Fruit fly (Drosophila melanogaster) whole organism, embryonic: Measurements from ENCODE around the gene Dh44.
A peak's percentile ranks its signal among the peaks of the same experiment; 100 is the strongest.

Source experiments
- Abd-B ChIP-seq: fragments of 200-800 bp; sonication (Bioruptor generic); optimal IDR thresholded peaks from 2 replicates; lab custom pipeline; 2018; ENCODE audit warnings: missing biosample characterization, mild to moderate bottlenecking, missing genetic modification characterization, moderate library complexity
- C15 ChIP-seq: fragments of 200-800 bp; sonication (Bioruptor generic); IDR thresholded peaks from 3 replicates; pipeline ENCODE4 v1.3.6; 2022; ENCODE audit warnings: missing biosample characterization, missing genetic modification characterization
- CG10462 ChIP-seq: fragments of 200-800 bp; sonication (Bioruptor generic); optimal IDR thresholded peaks from 2 replicates; lab custom pipeline; 2016; ENCODE audit warnings: missing biosample characterization, missing genetic modification characterization
- CG11093 ChIP-seq: fragments of 200-800 bp; sonication (Bioruptor generic); IDR thresholded peaks from 3 replicates; pipeline ENCODE4 v1.3.6; 2022; ENCODE audit warnings: missing biosample characterization, missing genetic modification characterization
- CG11398 ChIP-seq: fragments of 200-800 bp; sonication (Bioruptor generic); optimal IDR thresholded peaks from 2 replicates; lab custom pipeline; 2016; ENCODE audit warnings: missing biosample characterization, missing genetic modification characterization
- CG11504 ChIP-seq: fragments of 200-800 bp; sonication (Bioruptor generic); optimal IDR thresholded peaks from 3 replicates; lab custom pipeline; 2019; ENCODE audit warnings: missing biosample characterization, mild to moderate bottlenecking, missing genetic modification characterization, moderate library complexity
- CG11696 ChIP-seq: fragments of 200-800 bp; sonication (Bioruptor generic); IDR thresholded peaks from 2 replicates; pipeline ENCODE4 v1.3.6; 2022; ENCODE audit warnings: missing biosample characterization, missing genetic modification characterization
- CG12219 ChIP-seq: fragments of 200-800 bp; sonication (Bioruptor generic); optimal IDR thresholded peaks from 3 replicates; lab custom pipeline; 2018; ENCODE audit warnings: missing biosample characterization, mild to moderate bottlenecking, missing genetic modification characterization
- CG12942 ChIP-seq: fragments of 200-800 bp; sonication (Bioruptor generic); optimal IDR thresholded peaks from 3 replicates; lab custom pipeline; 2016; ENCODE audit warnings: missing biosample characterization, missing genetic modification characterization
- CG13287 ChIP-seq: fragments of 200-800 bp; sonication (Bioruptor generic); IDR thresholded peaks from 2 replicates; pipeline ENCODE4 v1.3.6; 2022; ENCODE audit warnings: missing biosample characterization, missing genetic modification characterization; ENCODE audit not compliant: partially characterized antibody
- CG13296 ChIP-seq: fragments of 200-800 bp; sonication (Bioruptor generic); optimal IDR thresholded peaks from 3 replicates; lab custom pipeline; 2018; ENCODE audit warnings: missing biosample characterization, mild to moderate bottlenecking, missing genetic modification characterization
- CG14014 ChIP-seq: fragments of 200-800 bp; sonication (Bioruptor generic); IDR thresholded peaks from 2 replicates; pipeline ENCODE4 v1.3.6; 2022; ENCODE audit warnings: missing biosample characterization, missing genetic modification characterization
- CG1529 ChIP-seq: fragments of 200-800 bp; sonication (Bioruptor generic); optimal IDR thresholded peaks from 3 replicates; lab custom pipeline; 2018; ENCODE audit warnings: missing biosample characterization, missing genetic modification characterization
- CG16779 ChIP-seq: fragments of 200-800 bp; sonication (Bioruptor generic); IDR thresholded peaks from 2 replicates; pipeline ENCODE4 v1.3.6; 2022; ENCODE audit warnings: missing biosample characterization, missing genetic modification characterization
- CG16863 ChIP-seq: fragments of 200-800 bp; sonication (Bioruptor generic); optimal IDR thresholded peaks from 3 replicates; lab custom pipeline; 2016; ENCODE audit warnings: missing biosample characterization, missing genetic modification characterization
- CG17612 ChIP-seq: fragments of 200-800 bp; sonication (Bioruptor generic); IDR thresholded peaks from 2 replicates; pipeline ENCODE4 v1.3.6; 2022; ENCODE audit warnings: missing biosample characterization, missing genetic modification characterization
- CG18619 ChIP-seq: fragments of 200-800 bp; sonication (Bioruptor generic); optimal IDR thresholded peaks from 3 replicates; lab custom pipeline; 2017; ENCODE audit warnings: missing biosample characterization, mild to moderate bottlenecking, missing genetic modification characterization
- CG2712 ChIP-seq: fragments of 200-800 bp; optimal IDR thresholded peaks from 3 replicates; lab custom pipeline; 2019; ENCODE audit warnings: missing biosample characterization, mild to moderate bottlenecking, missing genetic modification characterization, moderate library complexity
- CG3065 ChIP-seq: fragments of 200-800 bp; sonication (Bioruptor generic); optimal IDR thresholded peaks from 2 replicates; lab custom pipeline; 2016; ENCODE audit warnings: missing biosample characterization, missing genetic modification characterization
- CG33213 ChIP-seq: fragments of 200-800 bp; sonication (Bioruptor generic); optimal IDR thresholded peaks from 3 replicates; lab custom pipeline; 2016; ENCODE audit warnings: missing biosample characterization, missing genetic modification characterization
- CG42726 ChIP-seq: fragments of 200-800 bp; sonication (Bioruptor generic); IDR thresholded peaks from 2 replicates; pipeline ENCODE4 v1.3.6; 2022; ENCODE audit warnings: missing biosample characterization, missing genetic modification characterization; ENCODE audit not compliant: partially characterized antibody
- CG6854 ChIP-seq: fragments of 200-800 bp; sonication (Bioruptor generic); optimal IDR thresholded peaks from 3 replicates; lab custom pipeline; 2017; ENCODE audit warnings: missing biosample characterization, mild to moderate bottlenecking, missing genetic modification characterization
- CG7963 ChIP-seq: fragments of 200-800 bp; sonication (Bioruptor generic); IDR thresholded peaks from 3 replicates; pipeline ENCODE4 v1.3.6; 2022; ENCODE audit warnings: missing biosample characterization, missing genetic modification characterization; ENCODE audit not compliant: partially characterized antibody
- CG8388 ChIP-seq: fragments of 200-800 bp; sonication (Bioruptor generic); optimal IDR thresholded peaks from 2 replicates; lab custom pipeline; 2019; ENCODE audit warnings: missing biosample characterization, mild to moderate bottlenecking, missing genetic modification characterization, moderate library complexity
- CrebB ChIP-seq: fragments of 200-800 bp; sonication (Bioruptor generic); optimal IDR thresholded peaks from 3 replicates; lab custom pipeline; 2018; ENCODE audit warnings: missing biosample characterization, mild to moderate bottlenecking, missing genetic modification characterization
- Dad ChIP-seq: fragments of 200-800 bp; sonication (Bioruptor generic); optimal IDR thresholded peaks from 3 replicates; lab custom pipeline; 2016; ENCODE audit warnings: missing biosample characterization, missing genetic modification characterization
- Dbx ChIP-seq: fragments of 200-800 bp; sonication (Bioruptor generic); IDR thresholded peaks from 3 replicates; pipeline ENCODE4 v1.3.6; 2022; ENCODE audit warnings: missing biosample characterization, missing genetic modification characterization
- Dek ChIP-seq: fragments of 200-800 bp; sonication (Bioruptor generic); optimal IDR thresholded peaks from 3 replicates; lab custom pipeline; 2019; ENCODE audit warnings: missing biosample characterization, mild to moderate bottlenecking, missing genetic modification characterization, moderate library complexity
- Med ChIP-seq: fragments of 200-800 bp; sonication (Bioruptor generic); peaks from one replicate; lab custom pipeline; 2016; ENCODE audit warnings: missing biosample characterization, missing genetic modification characterization, mild to moderate bottlenecking, inconsistent platforms, moderate library complexity
- Mes4 ChIP-seq: fragments of 200-800 bp; sonication (Bioruptor generic); optimal IDR thresholded peaks from 2 replicates; lab custom pipeline; 2016; ENCODE audit warnings: missing biosample characterization, missing genetic modification characterization
- Myb ChIP-seq: fragments of 200-800 bp; sonication (Bioruptor generic); optimal IDR thresholded peaks from 2 replicates; lab custom pipeline; 2016; ENCODE audit warnings: missing biosample characterization, missing genetic modification characterization
- Neu2 ChIP-seq: fragments of 200-800 bp; sonication (Bioruptor generic); optimal IDR thresholded peaks from 3 replicates; lab custom pipeline; 2016; ENCODE audit warnings: missing biosample characterization, missing genetic modification characterization, borderline replicate concordance
- Side ChIP-seq: fragments of 200-800 bp; sonication (Bioruptor generic); optimal IDR thresholded peaks from 2 replicates; lab custom pipeline; 2016; ENCODE audit warnings: missing biosample characterization, missing genetic modification characterization
- ap ChIP-seq: fragments of 200-800 bp; sonication (Bioruptor generic); IDR thresholded peaks from 2 replicates; pipeline ENCODE4 v1.3.6; 2022; ENCODE audit warnings: missing biosample characterization, missing genetic modification characterization
- cad ChIP-seq: fragments of >200 bp; optimal IDR thresholded peaks from 2 replicates; lab custom pipeline; 2017; ENCODE audit warnings: missing biosample characterization, missing genetic modification characterization
- crc ChIP-seq: fragments of 200-800 bp; sonication (Bioruptor generic); optimal IDR thresholded peaks from 2 replicates; lab custom pipeline; 2016; ENCODE audit warnings: missing biosample characterization, missing genetic modification characterization
- dan ChIP-seq: fragments of 200-800 bp; sonication (Bioruptor generic); IDR thresholded peaks from 2 replicates; pipeline ENCODE4 v1.3.6; 2022; ENCODE audit warnings: missing biosample characterization, missing genetic modification characterization
- eve ChIP-seq, 2 experiments: fragments of >200 bp; optimal IDR thresholded peaks; 2 replicates each; lab custom pipeline; 2017; ENCODE audit warnings: missing biosample characterization in 2 of 2, missing genetic modification characterization in 2 of 2
- fd96Cb ChIP-seq: fragments of 200-800 bp; sonication (Bioruptor generic); optimal IDR thresholded peaks from 2 replicates; lab custom pipeline; 2018; ENCODE audit warnings: missing biosample characterization, mild to moderate bottlenecking, missing genetic modification characterization, moderate library complexity
- grau ChIP-seq: fragments of 200-800 bp; optimal IDR thresholded peaks from 3 replicates; lab custom pipeline; 2019; ENCODE audit warnings: missing biosample characterization, mild to moderate bottlenecking, missing genetic modification characterization, moderate library complexity
- gt ChIP-seq: fragments of 200-800 bp; sonication (Bioruptor generic); IDR thresholded peaks from 2 replicates; pipeline ENCODE4 v1.3.6; 2022; ENCODE audit warnings: missing biosample characterization, missing genetic modification characterization
- hkb ChIP-seq, 2 experiments: fragments of 200-800 bp in 1 of 2; fragments of >200 bp in 1 of 2; sonication (Bioruptor generic) in 1 of 2; IDR thresholded peaks in 1 of 2; optimal IDR thresholded peaks in 1 of 2; 2 replicates each; pipeline versions ENCODE4 v1.3.6 to Lab custom; 2017 to 2022; ENCODE audit warnings: missing biosample characterization in 1 of 2, missing genetic modification characterization in 1 of 2
- inv ChIP-seq: fragments of 200-800 bp; sonication (Bioruptor generic); IDR thresholded peaks from 2 replicates; pipeline ENCODE4 v1.3.6; 2022; ENCODE audit warnings: missing biosample characterization, missing genetic modification characterization; ENCODE audit not compliant: partially characterized antibody
- lab ChIP-seq: fragments of 200-800 bp; sonication (Bioruptor generic); optimal IDR thresholded peaks from 3 replicates; lab custom pipeline; 2017; ENCODE audit warnings: missing biosample characterization, missing genetic modification characterization, mild to moderate bottlenecking, moderate library complexity, missing genetic modification reagents
- lilli ChIP-seq: fragments of 200-800 bp; sonication (Bioruptor generic); optimal IDR thresholded peaks from 3 replicates; lab custom pipeline; 2016; ENCODE audit warnings: missing biosample characterization, missing genetic modification characterization
- pita ChIP-seq: fragments of 200-800 bp; sonication (Bioruptor generic); optimal IDR thresholded peaks from 2 replicates; lab custom pipeline; 2017; ENCODE audit warnings: missing biosample characterization, mild to moderate bottlenecking, missing genetic modification characterization
- scrt ChIP-seq: fragments of 200-800 bp; sonication (Bioruptor generic); optimal IDR thresholded peaks from 2 replicates; lab custom pipeline; 2018; ENCODE audit warnings: missing biosample characterization, mild to moderate bottlenecking, missing genetic modification characterization, moderate library complexity
- sens-2 ChIP-seq: fragments of 200-800 bp; sonication (Bioruptor generic); IDR thresholded peaks from 2 replicates; pipeline ENCODE4 v1.3.6; 2022; ENCODE audit warnings: missing biosample characterization, missing genetic modification characterization
- sob ChIP-seq: fragments of 200-800 bp; sonication (Bioruptor generic); IDR thresholded peaks from 2 replicates; pipeline ENCODE4 v1.3.6; 2022; ENCODE audit warnings: missing biosample characterization, missing genetic modification characterization
- sr ChIP-seq: fragments of 200-800 bp; sonication (Bioruptor generic); IDR thresholded peaks from 3 replicates; pipeline ENCODE4 v1.3.6; 2022; ENCODE audit warnings: missing biosample characterization, missing genetic modification characterization
- stc ChIP-seq: fragments of 200-800 bp; sonication (Bioruptor generic); IDR thresholded peaks from 2 replicates; pipeline ENCODE4 v1.3.6; 2022; ENCODE audit warnings: missing biosample characterization, missing genetic modification characterization

Dh44 gene

DNA sequence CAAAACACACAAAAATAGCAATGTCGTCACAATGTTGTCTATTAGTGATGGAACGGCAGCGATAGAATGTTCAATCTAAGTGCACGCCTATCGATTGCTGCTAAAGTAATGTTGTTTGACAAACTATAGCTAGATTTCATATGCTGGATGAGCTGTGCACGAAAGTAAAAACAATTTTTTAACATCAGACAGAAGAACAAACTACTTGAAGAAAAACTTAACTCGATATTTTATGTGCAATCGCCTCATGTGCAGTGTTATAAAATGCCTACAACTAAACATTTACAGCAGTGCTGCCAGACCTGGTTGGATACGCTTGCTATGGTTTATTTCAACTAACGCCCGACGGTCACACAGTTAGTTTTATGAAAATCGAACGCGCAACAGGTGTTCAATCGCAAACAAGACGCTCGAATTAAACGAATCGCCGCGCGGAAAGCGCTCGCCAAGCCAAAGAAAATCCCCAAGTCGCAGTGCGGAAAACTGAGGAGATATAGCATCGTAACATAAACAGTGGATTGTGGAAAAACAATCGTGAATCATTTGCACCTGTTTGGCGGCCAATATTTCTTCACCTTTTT, 46.9 kb upstream of the Dh44 start, which contains the start of the genes bocks and CG8312 (continued):
- TF ChIP-seq hkb (optimal IDR thresholded peaks at IDR 0.05; lab: Kevin White, UChicago) (peak; percentile 53), hkb (GFP tag; IDR thresholded peaks at IDR 0.05; lab: Robert Waterston, UW) (no peak), Side (GFP tag; lab: Kevin White, UChicago) (peak; percentile 20), CG13287 (no peak), CG1529 (no peak), CG3065 (GFP tag; lab: Kevin White, UChicago) (no peak), CG11093 (no peak), CG11398 (GFP tag; lab: Kevin White, UChicago) (peak; percentile 21), sr (GFP tag; lab: Robert Waterston, UW) (no peak), Dad (peak; percentile 59), grau (tag; lab: Kevin White, UChicago) (peak; percentile 54), lilli (peak; percentile 69), CG17612 (GFP tag; lab: Robert Waterston, UW) (no peak), CG2712 (tag; lab: Kevin White, UChicago) (peak; percentile 54), CG13296 (GFP tag; lab: Kevin White, UChicago) (peak; percentile 42), stc (GFP tag; lab: Robert Waterston, UW) (no peak), CrebB (peak; percentile 60), sens-2 (GFP tag; lab: Robert Waterston, UW) (no peak), CG8388 (peak; percentile 1), CG16779 (GFP tag; lab: Robert Waterston, UW) (no peak), CG11696 (no peak), CG16863 (no peak), CG6854 (GFP tag; lab: Kevin White, UChicago) (peak; percentile 1), CG12942 (GFP tag; lab: Kevin White, UChicago) (peak; percentile 5), C15 (no peak), CG7963 (GFP tag; lab: Robert Waterston, UW) (no peak), cad (GFP tag; lab: Kevin White, UChicago) (no peak), CG10462 (GFP tag; lab: Kevin White, UChicago) (no peak), scrt (GFP tag; lab: Kevin White, UChicago) (peak; percentile 94), Dbx (GFP tag; lab: Robert Waterston, UW) (no peak), pita (GFP tag; lab: Kevin White, UChicago) (no peak), CG33213 (peak; percentile 80), ap (GFP tag; lab: Robert Waterston, UW) (no peak), inv (no peak), eve (GFP tag; optimal IDR thresholded peaks at IDR 0.05; lab: Kevin White, UChicago) (no peak), CG42726 (GFP tag; lab: Robert Waterston, UW) (no peak), gt (GFP tag; lab: Robert Waterston, UW) (no peak), Dek (tag; lab: Kevin White, UChicago) (no peak), Abd-B (GFP tag; lab: Kevin White, UChicago) (peak; percentile 34), sob (GFP tag; lab: Robert Waterston, UW) (no peak), CG11504 (tag; lab: Kevin White, UChicago) (no peak), Mes4 (GFP tag; lab: Kevin White, UChicago) (peak; percentile 46), CG12219 (GFP tag; lab: Kevin White, UChicago) (no peak), Med (GFP tag; lab: Kevin White, UChicago) (peak; percentile 94), lab (GFP tag; lab: Kevin White, UChicago) (peak; percentile 69), CG14014 (GFP tag; lab: Robert Waterston, UW) (no peak), CG18619 (GFP tag; lab: Kevin White, UChicago) (peak; percentile 29), fd96Cb (tag; lab: Kevin White, UChicago) (no peak), Neu2 (GFP tag; lab: Kevin White, UChicago) (no peak), crc (GFP tag; lab: Kevin White, UChicago) (peak; percentile 14), Myb (GFP tag; lab: Kevin White, UChicago) (peak; percentile 72), dan (no peak)
